Fruit fly (Drosophila melanogaster): ENCODE data around the gene mRpS2.

DNA sequence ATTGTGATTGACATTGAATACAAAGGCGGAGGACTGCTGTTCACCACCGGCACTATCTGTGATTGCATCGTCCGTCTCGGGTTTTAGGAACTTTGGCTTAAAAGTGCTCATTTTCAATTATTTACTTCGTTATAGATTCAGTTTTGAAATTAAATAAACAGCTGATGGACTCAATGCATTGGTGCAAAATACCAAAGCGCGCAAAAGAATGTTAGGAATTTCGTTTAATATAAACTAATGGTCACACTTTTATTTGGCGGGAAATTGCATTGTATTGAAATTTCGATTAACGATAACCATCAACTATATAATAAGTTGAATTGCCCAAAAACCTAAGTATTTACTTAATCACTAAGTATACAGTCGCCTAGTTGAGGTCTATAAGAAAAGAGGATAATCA is 32.2 kb downstream of the mRpS2 start, which contains the start of gene CG3225:
- no peak for TF ChIP-seq CTCF (optimal IDR thresholded peaks at IDR 0.05)
- no peak for TF ChIP-seq CG8478 (optimal IDR thresholded peaks at IDR 0.05)
